Worm (Caenorhabditis elegans) whole organism, young adult: ENCODE measurements around the gene F53C3.8.

Source experiments
- B0261.1 ChIP-seq: sonication (generic microtip); optimal IDR thresholded peaks from 2 replicates; lab custom pipeline; 2016; ENCODE audit warnings: mild to moderate bottlenecking, missing genetic modification characterization, moderate library complexity, missing compliant biosample characterization
- F22D6.2 ChIP-seq: sonication (generic microtip); optimal IDR thresholded peaks from 2 replicates; lab custom pipeline; 2016; ENCODE audit warnings: mild to moderate bottlenecking, missing genetic modification characterization, missing compliant biosample characterization
- F23B12.7 ChIP-seq: sonication (generic microtip); optimal IDR thresholded peaks from 2 replicates; lab custom pipeline; 2017; ENCODE audit warnings: missing genetic modification characterization, mild to moderate bottlenecking, missing compliant biosample characterization, antibody characterized with exemption, moderate library complexity; ENCODE audit not compliant: insufficient read depth
- F49E8.2 ChIP-seq: sonication (generic microtip); optimal IDR thresholded peaks from 3 replicates; lab custom pipeline; 2017; ENCODE audit warnings: missing genetic modification characterization, mild to moderate bottlenecking, missing compliant biosample characterization, antibody characterized with exemption, moderate library complexity; ENCODE audit not compliant: insufficient read depth
- F57C9.4 ChIP-seq: sonication (generic microtip); optimal IDR thresholded peaks from 2 replicates; lab custom pipeline; 2017; ENCODE audit warnings: mild to moderate bottlenecking, missing genetic modification characterization, missing compliant biosample characterization
- T26A5.8 ChIP-seq: sonication (generic microtip); optimal IDR thresholded peaks from 2 replicates; lab custom pipeline; 2016; ENCODE audit warnings: missing genetic modification characterization, missing compliant biosample characterization
- Y53G8AR.9 ChIP-seq: fragments of 200-800 bp; sonication (Bioruptor generic); conservative IDR thresholded peaks from 2 replicates; pipeline ENCODE4 v1.3.6; 2022; ENCODE audit warnings: missing genetic modification reagents, missing genetic modification characterization, missing compliant biosample characterization
- ZK185.1 ChIP-seq: sonication (generic microtip); optimal IDR thresholded peaks from 2 replicates; lab custom pipeline; 2016; ENCODE audit warnings: mild to moderate bottlenecking, missing genetic modification characterization, missing compliant biosample characterization; ENCODE audit not compliant: poor library complexity, severe bottlenecking
- atf-7 ChIP-seq: sonication (generic microtip); optimal IDR thresholded peaks from 2 replicates; lab custom pipeline; 2017; ENCODE audit warnings: mild to moderate bottlenecking, missing genetic modification characterization, missing compliant biosample characterization
- attf-5 ChIP-seq: fragments of 200-800 bp; sonication (Bioruptor generic); optimal IDR thresholded peaks from 2 replicates; lab custom pipeline; 2018; ENCODE audit warnings: mild to moderate bottlenecking, missing genetic modification characterization, missing compliant biosample characterization
- bed-1 ChIP-seq: fragments of 200-800 bp; sonication (Bioruptor generic); IDR thresholded peaks from 2 replicates; pipeline ENCODE4 v1.3.6; 2022; ENCODE audit warnings: missing genetic modification reagents, missing genetic modification characterization, missing compliant biosample characterization
- ceh-100 ChIP-seq: fragments of 200-800 bp; sonication (Bioruptor generic); IDR thresholded peaks from 2 replicates; pipeline ENCODE4 v1.3.6; 2022; ENCODE audit warnings: missing genetic modification reagents, missing genetic modification characterization, missing compliant biosample characterization
- ceh-91 ChIP-seq: fragments of 200-800 bp; sonication (Bioruptor generic); IDR thresholded peaks from 2 replicates; pipeline ENCODE4 v1.3.6; 2022; ENCODE audit warnings: missing genetic modification reagents, missing genetic modification characterization, missing compliant biosample characterization
- die-1 ChIP-seq: sonication (generic microtip); optimal IDR thresholded peaks from 2 replicates; lab custom pipeline; 2016; ENCODE audit warnings: missing genotype, mild to moderate bottlenecking, missing genetic modification characterization, missing compliant biosample characterization
- dpl-1 ChIP-seq: fragments of 150-350 bp; optimal IDR thresholded peaks from 2 replicates; lab custom pipeline; 2014; ENCODE audit warnings: missing biosample characterization, missing genetic modification reagents, missing genetic modification characterization
- egl-18 ChIP-seq: fragments of 200-800 bp; sonication (Bioruptor generic); IDR thresholded peaks from 2 replicates; pipeline ENCODE4 v1.3.6; 2022; ENCODE audit warnings: missing genetic modification reagents, missing genetic modification characterization, missing compliant biosample characterization
- egrh-3 ChIP-seq: fragments of 200-800 bp; sonication (Bioruptor generic); IDR thresholded peaks from 2 replicates; pipeline ENCODE4 v1.3.6; 2022; ENCODE audit warnings: missing genetic modification reagents, missing genetic modification characterization, missing compliant biosample characterization
- ets-4 ChIP-seq: fragments of 200-800 bp; sonication (Bioruptor generic); optimal IDR thresholded peaks from 2 replicates; lab custom pipeline; 2018; ENCODE audit warnings: mild to moderate bottlenecking, missing genetic modification characterization, missing compliant biosample characterization
- hsf-1 ChIP-seq: fragments of 200-800 bp; sonication (Bioruptor generic); IDR thresholded peaks from 2 replicates; pipeline ENCODE4 v1.3.6; 2022; ENCODE audit warnings: missing genetic modification reagents, missing genetic modification characterization, missing compliant biosample characterization
- lag-1 ChIP-seq: fragments of 200-800 bp; sonication (Bioruptor generic); IDR thresholded peaks from 2 replicates; pipeline ENCODE4 v1.3.6; 2022; ENCODE audit warnings: missing genetic modification reagents, missing genetic modification characterization, missing compliant biosample characterization
- let-526 ChIP-seq: fragments of 200-800 bp; sonication (Bioruptor generic); IDR thresholded peaks from 2 replicates; pipeline ENCODE4 v1.3.6; 2022; ENCODE audit warnings: missing genetic modification reagents, missing genetic modification characterization, missing compliant biosample characterization
- let-607 ChIP-seq, 2 experiments: fragments of 200-800 bp in 1 of 2; sonication (Bioruptor generic) in 1 of 2; sonication (generic microtip) in 1 of 2; optimal IDR thresholded peaks; 2 replicates each; lab custom pipeline; 2016 to 2018; ENCODE audit warnings: mild to moderate bottlenecking in 2 of 2, missing compliant biosample characterization in 2 of 2, missing genetic modification characterization in 2 of 2, moderate library complexity in 2 of 2, missing genotype in 1 of 2
- lir-1 ChIP-seq: fragments of 200-800 bp; sonication (Bioruptor generic); conservative IDR thresholded peaks from 2 replicates; pipeline ENCODE4 v1.3.6; 2022; ENCODE audit warnings: missing genetic modification reagents, missing genetic modification characterization, missing compliant biosample characterization
- lsl-1 ChIP-seq: fragments of 200-800 bp; sonication (Bioruptor generic); optimal IDR thresholded peaks from 2 replicates; lab custom pipeline; 2018; ENCODE audit warnings: mild to moderate bottlenecking, missing genetic modification characterization, moderate library complexity, missing compliant biosample characterization
- madf-10 ChIP-seq: sonication (generic microtip); optimal IDR thresholded peaks from 2 replicates; lab custom pipeline; 2016; ENCODE audit warnings: mild to moderate bottlenecking, missing genetic modification characterization, missing compliant biosample characterization
- mel-28 ChIP-seq: sonication (generic microtip); optimal IDR thresholded peaks from 2 replicates; lab custom pipeline; 2016; ENCODE audit warnings: borderline replicate concordance, mild to moderate bottlenecking, missing genetic modification characterization, missing compliant biosample characterization
- mes-4 ChIP-seq: sonication (generic microtip); optimal IDR thresholded peaks from 2 replicates; lab custom pipeline; 2016; ENCODE audit warnings: missing genotype, missing genetic modification characterization, missing compliant biosample characterization
- nfyb-1 ChIP-seq: fragments of 200-800 bp; sonication (Bioruptor generic); IDR thresholded peaks from 2 replicates; pipeline ENCODE4 v1.3.6; 2022; ENCODE audit warnings: missing genetic modification reagents, missing genetic modification characterization, missing compliant biosample characterization
- snpc-3.4 ChIP-seq: sonication (generic microtip); optimal IDR thresholded peaks from 2 replicates; lab custom pipeline; 2017; ENCODE audit warnings: missing genetic modification characterization, mild to moderate bottlenecking, missing compliant biosample characterization, antibody characterized with exemption, moderate library complexity, missing genotype, missing genetic modification reagents
- somi-1 ChIP-seq: fragments of 200-800 bp; sonication (Bioruptor generic); optimal IDR thresholded peaks from 2 replicates; lab custom pipeline; 2018; ENCODE audit warnings: mild to moderate bottlenecking, missing genetic modification characterization, missing compliant biosample characterization
- unc-62 ChIP-seq: fragments of 150-350 bp; optimal IDR thresholded peaks from 2 replicates; lab custom pipeline; 2014; ENCODE audit warnings: missing biosample characterization, missing genetic modification reagents, missing genetic modification characterization
- zfh-2 ChIP-seq: fragments of 200-800 bp; sonication (Bioruptor generic); conservative IDR thresholded peaks from 2 replicates; pipeline ENCODE4 v1.3.6; 2022; ENCODE audit warnings: missing genetic modification reagents, missing genetic modification characterization, missing compliant biosample characterization
- ztf-25 ChIP-seq: fragments of 200-800 bp; sonication (Bioruptor generic); IDR thresholded peaks from 2 replicates; pipeline ENCODE4 v1.3.6; 2022; ENCODE audit warnings: missing genetic modification reagents, missing genetic modification characterization, missing compliant biosample characterization
- ztf-6 ChIP-seq: fragments of 200-800 bp; sonication (Bioruptor generic); IDR thresholded peaks from 2 replicates; pipeline ENCODE4 v1.3.6; 2022; ENCODE audit warnings: missing genetic modification reagents, missing genetic modification characterization, missing compliant biosample characterization

The F53C3.8 gene

ce11 chrII:3913673-3914072 lies 22.4 kb downstream of the F53C3.8 start:
- no peak for TF ChIP-seq ceh-100
- TF ChIP-seq let-526 (GFP tag; lab: Robert Waterston, UW): no peak
- no peak for TF ChIP-seq mes-4 (tag; lab: Kevin White, UChicago)
- no peak for TF ChIP-seq F22D6.2 (tag; lab: Kevin White, UChicago)
- no peak for TF ChIP-seq F49E8.2 (tag; lab: Kevin White, UChicago)
- no peak for TF ChIP-seq ceh-91 (GFP tag; lab: Robert Waterston, UW)
- TF ChIP-seq ztf-25 (GFP tag; lab: Robert Waterston, UW): no peak
- no peak for TF ChIP-seq zfh-2 (GFP tag; lab: Robert Waterston, UW)
- no peak for TF ChIP-seq Y53G8AR.9
- no peak for TF ChIP-seq unc-62 (GFP tag; lab: Kevin White, UChicago)
- TF ChIP-seq, all 124 proteins: peak for 0

ce11 chrII:3917985-3918633 lies 26.9 kb downstream of the F53C3.8 start:
- no peak for TF ChIP-seq lsl-1
- peak; percentile 89; the same call in 1 of the 2 replicates for TF ChIP-seq nfyb-1 (GFP tag; lab: Robert Waterston, UW)
- TF ChIP-seq B0261.1 (tag; lab: Kevin White, UChicago): no peak
- 0 out of 2 replicates have a peak, but pooled peaks have one; percentile 32 for TF ChIP-seq zfh-2 (GFP tag; lab: Robert Waterston, UW)
- no peak for TF ChIP-seq somi-1

- no peak for TF ChIP-seq snpc-3.4 (tag; lab: Kevin White, UChicago)
- no peak for TF ChIP-seq lag-1 (GFP tag; lab: Robert Waterston, UW)
- no peak for TF ChIP-seq ZK185.1 (tag; lab: Kevin White, UChicago)
- TF ChIP-seq F57C9.4 (tag; lab: Kevin White, UChicago): no peak
- no peak for TF ChIP-seq madf-10 (tag; lab: Kevin White, UChicago)
- no peak for TF ChIP-seq ztf-6 (GFP tag; lab: Robert Waterston, UW)
- peak; percentile 60 for TF ChIP-seq zfh-2 (GFP tag; lab: Robert Waterston, UW)
- TF ChIP-seq egrh-3 (GFP tag; lab: Robert Waterston, UW): peak; percentile 11; the same call in 1 of the 2 replicates
- TF ChIP-seq T26A5.8: no peak
Measured at ce11 chrII:3920611-3921010, 29.4 kb downstream of the F53C3.8 start.

ce11 chrII:3922696-3923095 lies 31.5 kb downstream of the F53C3.8 start:
- TF ChIP-seq let-607 (tag; optimal IDR thresholded peaks at IDR 0.05; lab: Kevin White, UChicago) (no peak), ets-4 (GFP tag; lab: Kevin White, UChicago) (no peak), mel-28 (no peak), ztf-25 (GFP tag; lab: Robert Waterston, UW) (no peak), unc-62 (GFP tag; lab: Kevin White, UChicago) (no peak), hsf-1 (GFP tag; lab: Robert Waterston, UW) (no peak), lir-1 (GFP tag; lab: Robert Waterston, UW) (no peak), F22D6.2 (tag; lab: Kevin White, UChicago) (no peak), attf-5 (no peak), die-1 (tag; lab: Kevin White, UChicago) (no peak), atf-7 (tag; lab: Kevin White, UChicago) (no peak), F23B12.7 (no peak), bed-1 (GFP tag; lab: Robert Waterston, UW) (no peak), dpl-1 (GFP tag; lab: Kevin White, UChicago) (no peak), egl-18 (GFP tag; lab: Robert Waterston, UW) (no peak)
